Worm (Caenorhabditis elegans): ENCODE measurements around the gene puf-6.

Gene puf-6

DNA sequence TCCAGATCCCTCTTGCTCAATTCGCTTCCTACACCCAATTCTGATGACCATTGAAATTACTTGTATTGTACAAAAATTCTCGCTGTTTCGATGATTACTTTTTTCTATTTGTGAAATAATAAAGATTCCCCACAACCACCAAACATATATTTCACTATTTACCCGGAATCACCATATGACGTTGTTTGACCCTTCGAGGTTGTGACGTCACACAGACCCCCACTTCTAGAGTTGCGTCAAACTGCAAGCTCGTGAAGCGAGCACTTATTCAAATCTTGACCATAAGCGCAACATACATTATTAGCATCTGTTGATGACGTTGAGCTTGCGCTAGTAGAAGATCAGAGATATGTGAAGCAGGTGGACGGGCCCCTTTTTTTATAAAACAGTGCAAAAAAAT, 50.3 kb downstream of the puf-6 start:
- TF ChIP-seq lin-13 (tag; optimal IDR thresholded peaks at IDR 0.05) (no peak), pha-4 (tag; optimal IDR thresholded peaks at IDR 0.05) (no peak), ceh-43 (GFP tag; optimal IDR thresholded peaks at IDR 0.05) (no peak), unc-39 (tag; optimal IDR thresholded peaks at IDR 0.05) (no peak), nhr-28 (tag; optimal IDR thresholded peaks at IDR 0.05) (no peak), snpc-4 (tag; optimal IDR thresholded peaks at IDR 0.05) (no peak), flh-1 (GFP tag; optimal IDR thresholded peaks at IDR 0.05) (no peak), drap-1 (GFP tag; optimal IDR thresholded peaks at IDR 0.05) (no peak), nhr-76 (tag; optimal IDR thresholded peaks at IDR 0.05) (no peak), tbx-8 (GFP tag; optimal IDR thresholded peaks at IDR 0.05) (no peak), zip-8 (tag; optimal IDR thresholded peaks at IDR 0.05) (peak; percentile 93), cnd-1 (tag; optimal IDR thresholded peaks at IDR 0.05) (peak; percentile 36), elt-3 (tag; optimal IDR thresholded peaks at IDR 0.05) (no peak), sem-2 (GFP tag; optimal IDR thresholded peaks at IDR 0.05) (no peak), unc-120 (tag; optimal IDR thresholded peaks at IDR 0.05; ENCODE audit: poor library complexity, severe bottlenecking) (no peak), lsy-2 (tag; optimal IDR thresholded peaks at IDR 0.05) (no peak), M03D4.4 (tag; optimal IDR thresholded peaks at IDR 0.05) (no peak), nhr-2 (tag; optimal IDR thresholded peaks at IDR 0.05) (peak; percentile 72), ceh-39 (tag; optimal IDR thresholded peaks at IDR 0.05) (no peak)

- no peak for TF ChIP-seq ceh-39 (tag; optimal IDR thresholded peaks at IDR 0.05)
- TF ChIP-seq mab-5 (tag; optimal IDR thresholded peaks at IDR 0.05): no peak
- no peak for TF ChIP-seq drap-1 (GFP tag; optimal IDR thresholded peaks at IDR 0.05)
- TF ChIP-seq lin-32 (GFP tag; optimal IDR thresholded peaks at IDR 0.05): no peak
- no peak for TF ChIP-seq mep-1 (tag; optimal IDR thresholded peaks at IDR 0.05)
- no peak for TF ChIP-seq flh-1 (GFP tag; optimal IDR thresholded peaks at IDR 0.05)
- no peak for TF ChIP-seq tbx-8 (GFP tag; optimal IDR thresholded peaks at IDR 0.05)
- TF ChIP-seq bed-3 (GFP tag; optimal IDR thresholded peaks at IDR 0.05): no peak
- TF ChIP-seq cnd-1 (tag; optimal IDR thresholded peaks at IDR 0.05): no peak
- TF ChIP-seq nhr-76 (tag; optimal IDR thresholded peaks at IDR 0.05): no peak
- no peak for TF ChIP-seq nhr-28 (tag; optimal IDR thresholded peaks at IDR 0.05)
- no peak for TF ChIP-seq lsy-2 (tag; optimal IDR thresholded peaks at IDR 0.05)
- TF ChIP-seq elt-1 (tag; optimal IDR thresholded peaks at IDR 0.05; ENCODE audit: borderline replicate concordance, insufficient read depth): no peak
- TF ChIP-seq ces-1 (GFP tag; optimal IDR thresholded peaks at IDR 0.05): no peak
- TF ChIP-seq nhr-12 (tag; optimal IDR thresholded peaks at IDR 0.05): no peak
- TF ChIP-seq nhr-237 (tag; optimal IDR thresholded peaks at IDR 0.05): no peak
- TF ChIP-seq ham-2 (GFP tag; optimal IDR thresholded peaks at IDR 0.05): no peak
- TF ChIP-seq sem-2 (GFP tag; optimal IDR thresholded peaks at IDR 0.05): no peak
- no peak for TF ChIP-seq mls-2 (tag; optimal IDR thresholded peaks at IDR 0.05)
Observed at ce11 chrII:12992193-12992592, 51.1 kb downstream of the puf-6 start.

ce11 chrII:12991594-12991993, 51.7 kb downstream of the puf-6 start:
- TF ChIP-seq mep-1 (tag; optimal IDR thresholded peaks at IDR 0.05): no peak
- peak; percentile 3 for TF ChIP-seq elt-1 (tag; optimal IDR thresholded peaks at IDR 0.05; ENCODE audit: borderline replicate concordance, insufficient read depth)

ce11 chrII:12990964-12991593, 52.2 kb downstream of the puf-6 start:
- TF ChIP-seq nhr-12 (tag; optimal IDR thresholded peaks at IDR 0.05) (no peak), pha-4 (tag; optimal IDR thresholded peaks at IDR 0.05) (no peak), mls-2 (tag; optimal IDR thresholded peaks at IDR 0.05) (no peak), cnd-1 (tag; optimal IDR thresholded peaks at IDR 0.05) (peak; percentile 61), nhr-2 (tag; optimal IDR thresholded peaks at IDR 0.05) (peak; percentile 74), sptf-1 (tag; optimal IDR thresholded peaks at IDR 0.05) (no peak), M03D4.4 (tag; optimal IDR thresholded peaks at IDR 0.05) (no peak), mep-1 (tag; optimal IDR thresholded peaks at IDR 0.05) (no peak), lin-32 (GFP tag; optimal IDR thresholded peaks at IDR 0.05) (peak; percentile 96), zip-8 (tag; optimal IDR thresholded peaks at IDR 0.05) (peak; percentile 32), ceh-43 (GFP tag; optimal IDR thresholded peaks at IDR 0.05) (no peak), snpc-4 (tag; optimal IDR thresholded peaks at IDR 0.05) (no peak), ceh-39 (tag; optimal IDR thresholded peaks at IDR 0.05) (no peak), hlh-1 (tag; optimal IDR thresholded peaks at IDR 0.05) (peak; percentile 2), nhr-237 (tag; optimal IDR thresholded peaks at IDR 0.05) (no peak), unc-62 (GFP tag; optimal IDR thresholded peaks at IDR 0.05) (no peak), mab-5 (tag; optimal IDR thresholded peaks at IDR 0.05) (no peak), lsy-2 (tag; optimal IDR thresholded peaks at IDR 0.05) (no peak), ztf-11 (tag; optimal IDR thresholded peaks at IDR 0.05) (peak; percentile 19)

Measured in whole organism, mixed stage, embryonic.